Worm (Caenorhabditis elegans): ENCODE results near the gene nhr-126.
A peak's percentile ranks its signal among the peaks of the same experiment; 100 is the strongest.

The nhr-126 gene

ce11 chrV:2266958-2267357, 38.1 kb downstream of the nhr-126 start, which contains the start of gene nhr-275:
Gene nhr-275 (minus strand): TSS chrV:2267058.
- TF ChIP-seq mdl-1 (tag; optimal IDR thresholded peaks at IDR 0.05) (no peak), zfp-3 (GFP tag; conservative IDR thresholded peaks at IDR 0.05) (no peak), mxl-3 (GFP tag; optimal IDR thresholded peaks at IDR 0.05) (no peak), tag-97 (GFP tag; IDR thresholded peaks at IDR 0.05) (no peak), ceh-44 (GFP tag; IDR thresholded peaks at IDR 0.05) (no peak), spr-1 (tag; optimal IDR thresholded peaks at IDR 0.05) (no peak), saeg-2 (GFP tag; IDR thresholded peaks at IDR 0.05) (no peak), aly-2 (tag; optimal IDR thresholded peaks at IDR 0.05) (no peak), dmd-9 (GFP tag; IDR thresholded peaks at IDR 0.05) (no peak), daf-12 (tag; optimal IDR thresholded peaks at IDR 0.05) (no peak), lin-39 (tag; optimal IDR thresholded peaks at IDR 0.05) (no peak), daf-16 (GFP tag; optimal IDR thresholded peaks at IDR 0.05) (no peak), daf-16 (tag; optimal IDR thresholded peaks at IDR 0.05) (no peak), hmg-1.1 (GFP tag; IDR thresholded peaks at IDR 0.05) (no peak), vab-7 (GFP tag; IDR thresholded peaks at IDR 0.05) (no peak), nhr-111 (GFP tag; optimal IDR thresholded peaks at IDR 0.05) (no peak)

- no peak for TF ChIP-seq zip-11 (GFP tag; IDR thresholded peaks at IDR 0.05)
- no peak for TF ChIP-seq F10B5.3 (tag; optimal IDR thresholded peaks at IDR 0.05)
- no peak for TF ChIP-seq dve-1 (tag; optimal IDR thresholded peaks at IDR 0.05; ENCODE audit: insufficient read depth)
- no peak for TF ChIP-seq fos-1 (tag; optimal IDR thresholded peaks at IDR 0.05)
- no peak for TF ChIP-seq ceh-20 (GFP tag; IDR thresholded peaks at IDR 0.05)
- TF ChIP-seq lir-3 (tag; optimal IDR thresholded peaks at IDR 0.05), result no peak
- no peak for TF ChIP-seq duxl-1 (tag; optimal IDR thresholded peaks at IDR 0.05; ENCODE audit: poor library complexity)
- no peak for TF ChIP-seq nhr-11 (tag; optimal IDR thresholded peaks at IDR 0.05)
- no peak for TF ChIP-seq lsy-2 (tag; optimal IDR thresholded peaks at IDR 0.05)
- TF ChIP-seq unc-62 (GFP tag; optimal IDR thresholded peaks at IDR 0.05 in 1 of 2), result no peak
- no peak for TF ChIP-seq unc-62 (tag; optimal IDR thresholded peaks at IDR 0.05)
- no peak for TF ChIP-seq mxl-2 (GFP tag; conservative IDR thresholded peaks at IDR 0.05)
- TF ChIP-seq F26F4.8 (GFP tag; conservative IDR thresholded peaks at IDR 0.05), result no peak
- TF ChIP-seq Y75B8A.6 (GFP tag; IDR thresholded peaks at IDR 0.05), result no peak
- TF ChIP-seq mdt-29 (GFP tag; IDR thresholded peaks at IDR 0.05), result no peak
- TF ChIP-seq dmd-6 (GFP tag; IDR thresholded peaks at IDR 0.05), result no peak
Measured at ce11 chrV:2271750-2272149, 42.9 kb downstream of the nhr-126 start, which contains the start of gene Y5H2A.1. Gene Y5H2A.1 (minus strand): TSS chrV:2271850.

ce11 chrV:2274253-2274892, 45.5 kb downstream of the nhr-126 start, which contains the start of the genes Y5H2A.4 and abu-4:
Gene Y5H2A.4 (minus strand): TSS chrV:2274353.
Gene abu-4 (plus strand): TSS chrV:2274842.
- TF ChIP-seq hif-1 (tag; optimal IDR thresholded peaks at IDR 0.05) (no peak), arid-1 (GFP tag; conservative IDR thresholded peaks at IDR 0.05) (no peak), unc-62 (GFP tag; optimal IDR thresholded peaks at IDR 0.05 in 1 of 2) (peak in 1 of 2 experiments; percentile 86), unc-62 (tag; optimal IDR thresholded peaks at IDR 0.05) (no peak), unc-39 (tag; optimal IDR thresholded peaks at IDR 0.05) (no peak)

ce11 chrV:2277260-2277659, 48.4 kb downstream of the nhr-126 start:
- TF ChIP-seq skn-1 (tag; optimal IDR thresholded peaks at IDR 0.05), result no peak
- no peak for TF ChIP-seq lsy-2 (tag; optimal IDR thresholded peaks at IDR 0.05)
- peak; percentile 34 for TF ChIP-seq hlh-30 (tag; optimal IDR thresholded peaks at IDR 0.05; ENCODE audit: insufficient read depth)
- peak; percentile 26 for TF ChIP-seq lin-13 (GFP tag; optimal IDR thresholded peaks at IDR 0.05)
- no peak for TF ChIP-seq ama-1 (optimal IDR thresholded peaks at IDR 0.05)
- TF ChIP-seq nhr-6 (tag; optimal IDR thresholded peaks at IDR 0.05), result no peak
- no peak for TF ChIP-seq ztf-11 (tag; optimal IDR thresholded peaks at IDR 0.05)
- TF ChIP-seq nhr-237 (tag; optimal IDR thresholded peaks at IDR 0.05), result no peak
- no peak for TF ChIP-seq ZK337.2 (GFP tag; IDR thresholded peaks at IDR 0.05)
- TF ChIP-seq Y48G9A.11 (GFP tag; IDR thresholded peaks at IDR 0.05), result 0 out of 2 replicates have a peak, but pooled peaks have one; percentile 43
- no peak for TF ChIP-seq F10B5.3 (tag; optimal IDR thresholded peaks at IDR 0.05)
- no peak for TF ChIP-seq sdz-12 (GFP tag; optimal IDR thresholded peaks at IDR 0.05)
- no peak for TF ChIP-seq rbr-2 (tag; optimal IDR thresholded peaks at IDR 0.05)
- TF ChIP-seq dve-1 (tag; optimal IDR thresholded peaks at IDR 0.05; ENCODE audit: insufficient read depth), result peak; percentile 3
- no peak for TF ChIP-seq R02D3.7 (tag; optimal IDR thresholded peaks at IDR 0.05)
- no peak for TF ChIP-seq mdl-1 (tag; optimal IDR thresholded peaks at IDR 0.05)

Data from whole organism, L4 larva.